Worm (Caenorhabditis elegans) whole organism, late embryonic: ENCODE data around the gene Y52E8A.3.

Experiments
- C08G9.2 ChIP-seq: sonication (generic microtip); optimal IDR thresholded peaks from 2 replicates; lab custom pipeline; 2016; ENCODE audit warnings: mild to moderate bottlenecking, missing genetic modification characterization, moderate library complexity, missing compliant biosample characterization
- C38D4.7 ChIP-seq: fragments of 200-800 bp; sonication (Bioruptor generic); optimal IDR thresholded peaks from 2 replicates; lab custom pipeline; 2018; ENCODE audit warnings: mild to moderate bottlenecking, missing genetic modification characterization, moderate library complexity, missing compliant biosample characterization
- F13H6.1 ChIP-seq: sonication (generic microtip); optimal IDR thresholded peaks from 2 replicates; lab custom pipeline; 2016; ENCODE audit warnings: missing genetic modification characterization, missing compliant biosample characterization
- T23F11.4 ChIP-seq: fragments of 200-800 bp; sonication (Bioruptor generic); optimal IDR thresholded peaks from 2 replicates; lab custom pipeline; 2018; ENCODE audit warnings: mild to moderate bottlenecking, missing genetic modification characterization, missing compliant biosample characterization
- Y22D7AL.16 ChIP-seq: sonication (generic microtip); optimal IDR thresholded peaks from 2 replicates; lab custom pipeline; 2016; ENCODE audit warnings: missing genetic modification characterization, missing compliant biosample characterization
- ama-1 ChIP-seq: fragments of 150-350 bp; optimal IDR thresholded peaks from 2 replicates; lab custom pipeline; 2014
- ceh-19 ChIP-seq: fragments of 200-800 bp; sonication (Bioruptor generic); optimal IDR thresholded peaks from 2 replicates; lab custom pipeline; 2018; ENCODE audit warnings: mild to moderate bottlenecking, missing genetic modification characterization, missing compliant biosample characterization
- ceh-24 ChIP-seq: sonication (generic microtip); optimal IDR thresholded peaks from 2 replicates; lab custom pipeline; 2016; ENCODE audit warnings: mild to moderate bottlenecking, missing genetic modification characterization, missing compliant biosample characterization
- ceh-45 ChIP-seq: fragments of 200-800 bp; sonication (Bioruptor generic); IDR thresholded peaks from 2 replicates; pipeline ENCODE4 v1.3.6; 2022; ENCODE audit warnings: missing genetic modification reagents, missing genetic modification characterization, missing compliant biosample characterization
- ceh-9 ChIP-seq: sonication (generic microtip); optimal IDR thresholded peaks from 2 replicates; lab custom pipeline; 2016; ENCODE audit warnings: mild to moderate bottlenecking, missing genetic modification characterization, inconsistent platforms, missing compliant biosample characterization
- che-1 ChIP-seq: sonication (generic microtip); optimal IDR thresholded peaks from 2 replicates; lab custom pipeline; 2016; ENCODE audit warnings: mild to moderate bottlenecking, missing genetic modification characterization, missing compliant biosample characterization
- dve-1 ChIP-seq: sonication (generic microtip); optimal IDR thresholded peaks from 2 replicates; lab custom pipeline; 2017; ENCODE audit warnings: antibody characterized with exemption, mild to moderate bottlenecking, missing genetic modification characterization, missing compliant biosample characterization
- elt-4 ChIP-seq: sonication (generic microtip); optimal IDR thresholded peaks from 2 replicates; lab custom pipeline; 2016; ENCODE audit warnings: missing genetic modification characterization, missing compliant biosample characterization
- fkh-10 ChIP-seq: fragments of 150-350 bp; optimal IDR thresholded peaks from 2 replicates; lab custom pipeline; 2014; ENCODE audit warnings: missing biosample characterization, missing genetic modification reagents, missing genetic modification characterization
- hlh-13 ChIP-seq: fragments of 200-800 bp; sonication (Bioruptor generic); optimal IDR thresholded peaks from 2 replicates; lab custom pipeline; 2018; ENCODE audit warnings: mild to moderate bottlenecking, missing genetic modification characterization, missing compliant biosample characterization
- hlh-15 ChIP-seq: sonication (generic microtip); optimal IDR thresholded peaks from 2 replicates; lab custom pipeline; 2016; ENCODE audit warnings: missing genetic modification characterization, missing compliant biosample characterization
- hlh-6 ChIP-seq: sonication (generic microtip); optimal IDR thresholded peaks from 2 replicates; lab custom pipeline; 2016; ENCODE audit warnings: missing genotype, missing genetic modification characterization, missing compliant biosample characterization
- hlh-8 ChIP-seq: sonication (generic microtip); optimal IDR thresholded peaks from 2 replicates; lab custom pipeline; 2016; ENCODE audit warnings: missing genotype, missing genetic modification characterization, missing compliant biosample characterization
- lin-11 ChIP-seq: fragments of 200-800 bp; sonication (Bioruptor generic); optimal IDR thresholded peaks from 2 replicates; lab custom pipeline; 2018; ENCODE audit warnings: mild to moderate bottlenecking, missing genetic modification characterization, missing compliant biosample characterization
- mec-3 ChIP-seq: sonication (generic microtip); optimal IDR thresholded peaks from 2 replicates; lab custom pipeline; 2016; ENCODE audit warnings: borderline replicate concordance, missing genetic modification characterization, missing compliant biosample characterization
- nfya-1 ChIP-seq: sonication (generic microtip); optimal IDR thresholded peaks from 2 replicates; lab custom pipeline; 2017; ENCODE audit warnings: missing genetic modification characterization, mild to moderate bottlenecking, missing compliant biosample characterization, antibody characterized with exemption, moderate library complexity
- nhr-11 ChIP-seq: fragments of 150-350 bp; optimal IDR thresholded peaks from 2 replicates; lab custom pipeline; 2014; ENCODE audit warnings: missing biosample characterization, missing genetic modification characterization
- nhr-232 ChIP-seq: sonication (generic microtip); optimal IDR thresholded peaks from 2 replicates; lab custom pipeline; 2016; ENCODE audit warnings: missing genetic modification characterization, missing compliant biosample characterization
- odd-2 ChIP-seq: sonication (generic microtip); optimal IDR thresholded peaks from 2 replicates; lab custom pipeline; 2017; ENCODE audit warnings: antibody characterized with exemption, mild to moderate bottlenecking, missing genetic modification characterization, missing compliant biosample characterization
- pag-3 ChIP-seq: sonication (generic microtip); optimal IDR thresholded peaks from 2 replicates; lab custom pipeline; 2016; ENCODE audit warnings: missing compliant biosample characterization, missing genetic modification characterization, borderline replicate concordance
- pax-1 ChIP-seq: fragments of 150-350 bp; optimal IDR thresholded peaks from 2 replicates; lab custom pipeline; 2014; ENCODE audit warnings: missing biosample characterization, missing genetic modification characterization
- pha-2 ChIP-seq: sonication (generic microtip); optimal IDR thresholded peaks from 2 replicates; lab custom pipeline; 2017; ENCODE audit warnings: mild to moderate bottlenecking, missing genetic modification characterization, missing compliant biosample characterization
- pha-4 ChIP-seq: fragments of 150-350 bp; optimal IDR thresholded peaks from 2 replicates; lab custom pipeline; 2018; ENCODE audit warnings: missing biosample characterization, missing genetic modification reagents, missing genetic modification characterization
- pqm-1 ChIP-seq: sonication (generic microtip); optimal IDR thresholded peaks from 2 replicates; lab custom pipeline; 2016; ENCODE audit warnings: missing genetic modification characterization, missing compliant biosample characterization
- sdc-2 ChIP-seq: sonication (generic microtip); optimal IDR thresholded peaks from 2 replicates; lab custom pipeline; 2016; ENCODE audit warnings: missing genotype, missing genetic modification characterization, missing compliant biosample characterization
- tbx-2 ChIP-seq: sonication (generic microtip); optimal IDR thresholded peaks from 2 replicates; lab custom pipeline; 2016; ENCODE audit warnings: missing genetic modification characterization, missing compliant biosample characterization
- tbx-7 ChIP-seq: sonication (generic microtip); optimal IDR thresholded peaks from 2 replicates; lab custom pipeline; 2016; ENCODE audit warnings: missing genotype, missing genetic modification characterization, missing compliant biosample characterization
- ttx-3 ChIP-seq: sonication (generic microtip); optimal IDR thresholded peaks from 2 replicates; lab custom pipeline; 2016; ENCODE audit warnings: missing genetic modification reagents, missing genetic modification characterization, missing compliant biosample characterization
- unc-3 ChIP-seq, 2 experiments: fragments of 200-800 bp in 1 of 2; sonication (Bioruptor generic) in 1 of 2; sonication (generic microtip) in 1 of 2; conservative IDR thresholded peaks in 1 of 2; optimal IDR thresholded peaks in 1 of 2; 2 replicates each; pipeline versions ENCODE4 v1.3.6 to Lab custom; 2016 to 2022; ENCODE audit warnings: missing compliant biosample characterization in 2 of 2, missing genetic modification characterization in 2 of 2, missing genetic modification reagents in 1 of 2
- unc-42 ChIP-seq: sonication (generic microtip); optimal IDR thresholded peaks from 2 replicates; lab custom pipeline; 2016; ENCODE audit warnings: missing genotype, missing genetic modification characterization, missing compliant biosample characterization
- unc-86 ChIP-seq: sonication (generic microtip); optimal IDR thresholded peaks from 2 replicates; lab custom pipeline; 2016; ENCODE audit warnings: missing genetic modification characterization, missing compliant biosample characterization
- zip-5 ChIP-seq: sonication (generic microtip); optimal IDR thresholded peaks from 2 replicates; lab custom pipeline; 2016; ENCODE audit warnings: missing genetic modification characterization, missing compliant biosample characterization
- ztf-16 ChIP-seq: sonication (generic microtip); optimal IDR thresholded peaks from 2 replicates; lab custom pipeline; 2017; ENCODE audit warnings: missing genetic modification characterization, missing compliant biosample characterization

Gene Y52E8A.3

DNA sequence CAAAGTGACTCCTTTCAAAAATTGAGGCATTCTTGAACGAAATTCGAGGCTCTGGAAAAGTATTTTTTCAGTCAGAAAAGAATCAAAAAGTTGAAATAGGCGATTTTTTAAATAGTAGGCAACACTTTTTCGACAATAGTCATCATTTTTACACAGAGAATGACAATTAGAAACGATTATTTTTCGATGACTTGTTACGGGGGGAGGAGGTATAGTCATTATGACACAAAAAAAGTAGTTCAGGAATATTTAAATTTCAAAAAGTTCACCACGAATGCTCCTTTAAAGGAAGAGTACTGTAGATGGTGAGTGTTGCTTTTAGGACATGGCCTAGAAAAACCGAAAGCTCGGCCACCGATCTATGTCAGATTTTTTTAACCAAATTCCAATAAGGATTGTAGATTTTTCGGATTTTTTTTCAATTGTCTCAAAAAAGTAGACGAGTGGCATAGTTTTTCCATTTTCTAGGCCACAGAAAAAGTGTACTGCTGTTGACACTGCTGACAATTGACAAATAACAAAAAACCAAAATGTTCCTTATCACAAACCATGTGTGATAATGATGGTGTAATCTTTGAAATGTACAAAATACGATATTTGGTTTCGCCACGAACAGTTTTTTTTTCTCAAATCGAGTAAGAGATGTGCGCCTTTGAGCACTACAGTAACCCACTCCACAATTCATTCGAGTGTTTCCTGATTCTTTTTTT is at the start of gene Y52E8A.3:
Gene Y52E8A.3 (minus strand): TSS at position 51 of the 710 bp plus-strand sequence.
- TF ChIP-seq hlh-13 (no peak), pha-2 (tag; lab: Kevin White, UChicago) (no peak)

ce11 chrII:4355217-4355616 is 48.4 kb upstream of the Y52E8A.3 start, which contains the start of the genes H20J04.7 and H20J04.1:
Gene H20J04.7 (minus strand): TSS chrII:4355317.
Gene H20J04.1 (plus strand): TSS chrII:4355613.
- TF ChIP-seq pax-1 (tag; lab: Kevin White, UChicago): no peak
- TF ChIP-seq tbx-2 (tag; lab: Kevin White, UChicago): no peak
- no peak for TF ChIP-seq C08G9.2 (tag; lab: Kevin White, UChicago)
- TF ChIP-seq pha-2 (tag; lab: Kevin White, UChicago): no peak
- TF ChIP-seq lin-11: no peak
- TF ChIP-seq unc-86 (tag; lab: Kevin White, UChicago): no peak
- TF ChIP-seq pha-4 (tag; lab: Kevin White, UChicago): no peak
- TF ChIP-seq T23F11.4 (GFP tag; lab: Kevin White, UChicago): no peak
- no peak for TF ChIP-seq nhr-11 (tag; lab: Kevin White, UChicago)
- TF ChIP-seq sdc-2 (tag; lab: Kevin White, UChicago): no peak
- no peak for TF ChIP-seq mec-3 (tag; lab: Kevin White, UChicago)
- TF ChIP-seq pag-3 (tag; lab: Kevin White, UChicago): no peak
- TF ChIP-seq F13H6.1: no peak
- no peak for TF ChIP-seq ceh-45 (GFP tag; lab: Robert Waterston, UW)
- no peak for TF ChIP-seq unc-3 (GFP tag; conservative IDR thresholded peaks at IDR 0.05; lab: Robert Waterston, UW)
- TF ChIP-seq unc-3 (tag; optimal IDR thresholded peaks at IDR 0.05; lab: Kevin White, UChicago): no peak
- TF ChIP-seq hlh-6 (tag; lab: Kevin White, UChicago): no peak
- no peak for TF ChIP-seq hlh-8 (tag; lab: Kevin White, UChicago)
- no peak for TF ChIP-seq C38D4.7 (GFP tag; lab: Kevin White, UChicago)
- no peak for TF ChIP-seq zip-5
- no peak for TF ChIP-seq odd-2 (tag; lab: Kevin White, UChicago)

- TF ChIP-seq ama-1 (lab: Kevin White, UChicago) (no peak), tbx-2 (tag; lab: Kevin White, UChicago) (no peak), fkh-10 (GFP tag; lab: Kevin White, UChicago) (no peak), dve-1 (no peak), ceh-9 (tag; lab: Kevin White, UChicago) (no peak), elt-4 (no peak)
- TF ChIP-seq, all 69 proteins: peak for 0
These were observed 44.1 kb upstream of the Y52E8A.3 start, which contains the start of gene H20J04.9 for ce11 chrII:4350888-4351287. Gene H20J04.9 (plus strand): TSS chrII:4351188.

- TF ChIP-seq Y22D7AL.16 (tag; lab: Kevin White, UChicago): no peak
- peak; percentile 30 for TF ChIP-seq hlh-6 (tag; lab: Kevin White, UChicago)
- TF ChIP-seq che-1 (tag; lab: Kevin White, UChicago): no peak
These were observed 37.5 kb upstream of the Y52E8A.3 start for ce11 chrII:4344317-4344716.

ce11 chrII:4341484-4341883 is 34.7 kb upstream of the Y52E8A.3 start:
- no peak for TF ChIP-seq unc-42 (tag; lab: Kevin White, UChicago)
- peak; percentile 98 for TF ChIP-seq nfya-1 (tag; lab: Kevin White, UChicago)
- TF ChIP-seq, all 69 proteins: peak for 1

ce11 chrII:4339882-4340281 is 33.1 kb upstream of the Y52E8A.3 start, which contains the start of gene athp-2:
Gene athp-2 (plus strand): TSS chrII:4340182.
- TF ChIP-seq ceh-19 (GFP tag; lab: Kevin White, UChicago) (no peak), ceh-24 (no peak), tbx-7 (tag; lab: Kevin White, UChicago) (no peak), che-1 (tag; lab: Kevin White, UChicago) (no peak), ztf-16 (tag; lab: Kevin White, UChicago) (no peak), ttx-3 (tag; lab: Kevin White, UChicago) (no peak), unc-42 (tag; lab: Kevin White, UChicago) (no peak), pha-4 (tag; lab: Kevin White, UChicago) (no peak), lin-11 (no peak), pqm-1 (no peak), nhr-232 (tag; lab: Kevin White, UChicago) (no peak), hlh-15 (no peak), dve-1 (no peak), nfya-1 (tag; lab: Kevin White, UChicago) (no peak), Y22D7AL.16 (tag; lab: Kevin White, UChicago) (no peak)
- TF ChIP-seq, all 69 proteins: peak for 0
